Fruit fly (Drosophila melanogaster) whole organism, adult: ENCODE results near the gene CG5194.

Experiments used
- CG11617 ChIP-seq: fragments of 200-800 bp; sonication (Bioruptor generic); optimal IDR thresholded peaks from 2 replicates; lab custom pipeline; 2017; ENCODE audit warnings: mild to moderate bottlenecking, missing biosample characterization, missing genetic modification reagents, missing genetic modification characterization
- CG12768 ChIP-seq: fragments of 200-800 bp; sonication (Bioruptor generic); optimal IDR thresholded peaks from 2 replicates; lab custom pipeline; 2017; ENCODE audit warnings: missing biosample characterization, missing genetic modification characterization, mild to moderate bottlenecking, moderate library complexity, missing genetic modification reagents
- CG14711 ChIP-seq: fragments of 200-800 bp; sonication (Bioruptor generic); optimal IDR thresholded peaks from 2 replicates; lab custom pipeline; 2018; ENCODE audit warnings: missing biosample characterization, mild to moderate bottlenecking, missing genetic modification characterization, moderate library complexity
- CG1620 ChIP-seq: fragments of 200-800 bp; sonication (Bioruptor generic); optimal IDR thresholded peaks from 2 replicates; lab custom pipeline; 2016; ENCODE audit warnings: missing biosample characterization, missing genetic modification characterization
- CG7101 ChIP-seq: fragments of 200-800 bp; sonication (Bioruptor generic); optimal IDR thresholded peaks from 2 replicates; lab custom pipeline; 2018; ENCODE audit warnings: missing biosample characterization, mild to moderate bottlenecking, missing genetic modification characterization, moderate library complexity
- Clk ChIP-seq: fragments of 200-800 bp; sonication (Bioruptor generic); optimal IDR thresholded peaks from 2 replicates; lab custom pipeline; 2017; ENCODE audit warnings: missing biosample characterization, missing genetic modification characterization
- Hr96 ChIP-seq: fragments of 200-800 bp; sonication (Bioruptor generic); optimal IDR thresholded peaks from 2 replicates; lab custom pipeline; 2016; ENCODE audit warnings: missing biosample characterization, missing genetic modification characterization
- bab1 ChIP-seq: fragments of 200-800 bp; sonication (Bioruptor generic); optimal IDR thresholded peaks from 3 replicates; lab custom pipeline; 2019; ENCODE audit warnings: missing biosample characterization, mild to moderate bottlenecking, missing genetic modification characterization, moderate library complexity
- cic ChIP-seq: fragments of 200-800 bp; sonication (Bioruptor generic); optimal IDR thresholded peaks from 2 replicates; lab custom pipeline; 2017; ENCODE audit warnings: missing biosample characterization, mild to moderate bottlenecking, missing genetic modification characterization, moderate library complexity
- ovo ChIP-seq: fragments of 200-800 bp; sonication (Bioruptor generic); optimal IDR thresholded peaks from 2 replicates; lab custom pipeline; 2016; ENCODE audit warnings: missing biosample characterization, missing genetic modification characterization
- pad ChIP-seq: fragments of 200-800 bp; sonication (Bioruptor generic); optimal IDR thresholded peaks from 3 replicates; lab custom pipeline; 2017; ENCODE audit warnings: missing biosample characterization, missing genetic modification characterization, mild to moderate bottlenecking, moderate library complexity, missing genetic modification reagents
- tj ChIP-seq: fragments of 200-800 bp; sonication (Bioruptor generic); optimal IDR thresholded peaks from 3 replicates; lab custom pipeline; 2017; ENCODE audit warnings: missing biosample characterization, mild to moderate bottlenecking, missing genetic modification characterization, moderate library complexity
- toe ChIP-seq: fragments of 200-800 bp; sonication (Bioruptor generic); optimal IDR thresholded peaks from 2 replicates; lab custom pipeline; 2016; ENCODE audit warnings: missing biosample characterization, missing genetic modification characterization

dm6 chr3L:9046274-9046673, 36.6 kb upstream of the CG5194 start:
- TF ChIP-seq CG7101 (no peak), ovo (GFP tag; lab: Kevin White, UChicago) (no peak), CG1620 (no peak), cic (GFP tag; lab: Kevin White, UChicago) (no peak), CG11617 (GFP tag; lab: Kevin White, UChicago) (no peak), bab1 (GFP tag; lab: Kevin White, UChicago) (no peak), tj (GFP tag; lab: Kevin White, UChicago) (no peak), Hr96 (GFP tag; lab: Kevin White, UChicago) (no peak), Clk (GFP tag; lab: Kevin White, UChicago) (no peak), pad (GFP tag; lab: Kevin White, UChicago) (no peak), toe (GFP tag; lab: Kevin White, UChicago) (no peak), CG14711 (tag; lab: Kevin White, UChicago) (no peak), CG12768 (GFP tag; lab: Kevin White, UChicago) (no peak)
